Fruit fly (Drosophila melanogaster) whole organism, embryonic: ENCODE results near the gene CG7806.
A peak's percentile ranks its signal among the peaks of the same experiment; 100 is the strongest.

Source experiments
- Abd-B ChIP-seq: fragments of 200-800 bp; sonication (Bioruptor generic); optimal IDR thresholded peaks from 2 replicates; lab custom pipeline; 2018; ENCODE audit warnings: missing biosample characterization, mild to moderate bottlenecking, missing genetic modification characterization, moderate library complexity
- B-H2 ChIP-seq: fragments of 200-800 bp; sonication (Bioruptor generic); optimal IDR thresholded peaks from 2 replicates; lab custom pipeline; 2018; ENCODE audit warnings: missing biosample characterization, mild to moderate bottlenecking, missing genetic modification characterization
- CG10431 ChIP-seq: fragments of 200-800 bp; sonication (Bioruptor generic); optimal IDR thresholded peaks from 3 replicates; lab custom pipeline; 2018; ENCODE audit warnings: missing biosample characterization, mild to moderate bottlenecking, missing genetic modification characterization
- CG10565 ChIP-seq: fragments of 200-800 bp; sonication (Bioruptor generic); optimal IDR thresholded peaks from 3 replicates; lab custom pipeline; 2016; ENCODE audit warnings: missing biosample characterization, mild to moderate bottlenecking, missing genetic modification characterization
- CG10654 ChIP-seq: fragments of 200-800 bp; sonication (Bioruptor generic); optimal IDR thresholded peaks from 2 replicates; lab custom pipeline; 2016; ENCODE audit warnings: missing biosample characterization, missing genetic modification characterization
- CG10979 ChIP-seq: fragments of 200-800 bp; sonication (Bioruptor generic); optimal IDR thresholded peaks from 2 replicates; lab custom pipeline; 2018; ENCODE audit warnings: missing biosample characterization, mild to moderate bottlenecking, missing genetic modification characterization, moderate library complexity
- CG11247 ChIP-seq: fragments of 200-800 bp; sonication (Bioruptor generic); IDR thresholded peaks from 2 replicates; pipeline ENCODE4 v1.3.6; 2022; ENCODE audit warnings: missing biosample characterization, missing genetic modification characterization
- CG11504 ChIP-seq: fragments of 200-800 bp; sonication (Bioruptor generic); optimal IDR thresholded peaks from 3 replicates; lab custom pipeline; 2019; ENCODE audit warnings: missing biosample characterization, mild to moderate bottlenecking, missing genetic modification characterization, moderate library complexity
- CG11560 ChIP-seq: fragments of 200-800 bp; sonication (Bioruptor generic); IDR thresholded peaks from 3 replicates; pipeline ENCODE4 v1.3.6; 2022; ENCODE audit warnings: missing biosample characterization, missing genetic modification characterization
- CG12155 ChIP-seq: fragments of 200-800 bp; sonication (Bioruptor generic); optimal IDR thresholded peaks from 3 replicates; lab custom pipeline; 2016; ENCODE audit warnings: missing biosample characterization, missing genetic modification characterization
- CG12219 ChIP-seq: fragments of 200-800 bp; sonication (Bioruptor generic); optimal IDR thresholded peaks from 3 replicates; lab custom pipeline; 2018; ENCODE audit warnings: missing biosample characterization, mild to moderate bottlenecking, missing genetic modification characterization
- CG13775 ChIP-seq: fragments of 200-800 bp; sonication (Bioruptor generic); optimal IDR thresholded peaks from 3 replicates; lab custom pipeline; 2017; ENCODE audit warnings: missing biosample characterization, mild to moderate bottlenecking, missing genetic modification characterization
- CG14441 ChIP-seq: fragments of 200-800 bp; sonication (Bioruptor generic); IDR thresholded peaks from 2 replicates; pipeline ENCODE4 v1.3.6; 2022; ENCODE audit warnings: missing biosample characterization, missing genetic modification characterization
- CG16815 ChIP-seq: fragments of 200-800 bp; sonication (Bioruptor generic); optimal IDR thresholded peaks from 3 replicates; lab custom pipeline; 2017; ENCODE audit warnings: missing biosample characterization, mild to moderate bottlenecking, missing genetic modification characterization
- CG17359 ChIP-seq: fragments of 200-800 bp; sonication (Bioruptor generic); optimal IDR thresholded peaks from 3 replicates; lab custom pipeline; 2018; ENCODE audit warnings: missing biosample characterization, mild to moderate bottlenecking, missing genetic modification characterization, moderate library complexity
- CG18476 ChIP-seq: fragments of 200-800 bp; sonication (Bioruptor generic); optimal IDR thresholded peaks from 2 replicates; lab custom pipeline; 2016; ENCODE audit warnings: missing biosample characterization, mild to moderate bottlenecking, missing genetic modification characterization
- CG2199 ChIP-seq: fragments of 200-800 bp; sonication (Bioruptor generic); IDR thresholded peaks from 3 replicates; pipeline ENCODE4 v1.3.6; 2022; ENCODE audit warnings: missing biosample characterization, missing genetic modification characterization
- CG32532 ChIP-seq: fragments of 200-800 bp; sonication (Bioruptor generic); IDR thresholded peaks from 2 replicates; pipeline ENCODE4 v1.3.6; 2022; ENCODE audit warnings: missing biosample characterization, missing genetic modification characterization
- CG4360 ChIP-seq: fragments of 200-800 bp; sonication (Bioruptor generic); IDR thresholded peaks from 2 replicates; pipeline ENCODE4 v1.3.6; 2022; ENCODE audit warnings: missing biosample characterization, missing genetic modification characterization
- CG4854 ChIP-seq: fragments of 200-800 bp; sonication (Bioruptor generic); optimal IDR thresholded peaks from 2 replicates; lab custom pipeline; 2016; ENCODE audit warnings: missing biosample characterization, missing genetic modification characterization, inconsistent platforms
- CG7928 ChIP-seq: fragments of 200-800 bp; sonication (Bioruptor generic); optimal IDR thresholded peaks from 2 replicates; lab custom pipeline; 2017; ENCODE audit warnings: missing biosample characterization, mild to moderate bottlenecking, missing genetic modification characterization
- CG9215 ChIP-seq: fragments of 200-800 bp; sonication (Bioruptor generic); IDR thresholded peaks from 2 replicates; pipeline ENCODE4 v1.3.6; 2022; ENCODE audit warnings: missing biosample characterization, missing genetic modification characterization
- Drgx ChIP-seq: fragments of 200-800 bp; sonication (Bioruptor generic); IDR thresholded peaks from 2 replicates; pipeline ENCODE4 v1.3.6; 2022; ENCODE audit warnings: missing biosample characterization, missing genetic modification characterization
- Fer1 ChIP-seq: fragments of 200-800 bp; sonication (Bioruptor generic); optimal IDR thresholded peaks from 2 replicates; lab custom pipeline; 2017; ENCODE audit warnings: missing biosample characterization, mild to moderate bottlenecking, missing genetic modification characterization
- Fer3 ChIP-seq: fragments of 200-800 bp; sonication (Bioruptor generic); optimal IDR thresholded peaks from 2 replicates; lab custom pipeline; 2018; ENCODE audit warnings: missing biosample characterization, mild to moderate bottlenecking, missing genetic modification characterization, moderate library complexity
- MTF-1 ChIP-seq: fragments of 200-800 bp; sonication (Bioruptor generic); optimal IDR thresholded peaks from 2 replicates; lab custom pipeline; 2018; ENCODE audit warnings: missing biosample characterization, mild to moderate bottlenecking, missing genetic modification characterization, borderline replicate concordance
- Mes4 ChIP-seq: fragments of 200-800 bp; sonication (Bioruptor generic); optimal IDR thresholded peaks from 2 replicates; lab custom pipeline; 2016; ENCODE audit warnings: missing biosample characterization, missing genetic modification characterization
- NC2β ChIP-seq: fragments of 200-800 bp; sonication (Bioruptor generic); optimal IDR thresholded peaks from 2 replicates; lab custom pipeline; 2016; ENCODE audit warnings: missing biosample characterization, missing genetic modification characterization
- Nf-YC ChIP-seq: fragments of 200-800 bp; optimal IDR thresholded peaks from 3 replicates; lab custom pipeline; 2019; ENCODE audit warnings: missing biosample characterization, mild to moderate bottlenecking, missing genetic modification characterization, moderate library complexity
- Side ChIP-seq: fragments of 200-800 bp; sonication (Bioruptor generic); optimal IDR thresholded peaks from 2 replicates; lab custom pipeline; 2016; ENCODE audit warnings: missing biosample characterization, missing genetic modification characterization
- Trl ChIP-seq, 3 experiments: fragments of >200 bp in 2 of 3; fragments of 200-800 bp in 1 of 3; sonication (Bioruptor generic) in 1 of 3; optimal IDR thresholded peaks; 2 replicates in 1 of 3; 3 replicates in 2 of 3; lab custom pipeline; 2016 to 2017; ENCODE audit warnings: missing biosample characterization in 1 of 3, missing genetic modification characterization in 1 of 3
- ase ChIP-seq: fragments of 200-800 bp; sonication (Bioruptor generic); IDR thresholded peaks from 3 replicates; pipeline ENCODE4 v1.3.6; 2022; ENCODE audit warnings: missing biosample characterization, missing genetic modification characterization
- cas ChIP-seq: fragments of 200-800 bp; sonication (Bioruptor generic); IDR thresholded peaks from 2 replicates; pipeline ENCODE4 v1.3.6; 2022; ENCODE audit warnings: missing biosample characterization, missing genetic modification characterization
- cato ChIP-seq: fragments of 200-800 bp; sonication (Bioruptor generic); optimal IDR thresholded peaks from 2 replicates; lab custom pipeline; 2016; ENCODE audit warnings: missing biosample characterization, missing genetic modification characterization, borderline replicate concordance
- danr ChIP-seq: fragments of 200-800 bp; sonication (Bioruptor generic); IDR thresholded peaks from 2 replicates; pipeline ENCODE4 v1.3.6; 2022; ENCODE audit warnings: missing biosample characterization, missing genetic modification characterization
- fd102C ChIP-seq: fragments of 200-800 bp; sonication (Bioruptor generic); optimal IDR thresholded peaks from 2 replicates; lab custom pipeline; 2018; ENCODE audit warnings: missing biosample characterization, mild to moderate bottlenecking, missing genetic modification characterization, moderate library complexity
- fd64A ChIP-seq: fragments of 200-800 bp; sonication (Bioruptor generic); optimal IDR thresholded peaks from 3 replicates; lab custom pipeline; 2018; ENCODE audit warnings: missing biosample characterization, mild to moderate bottlenecking, missing genetic modification characterization
- jumu ChIP-seq: fragments of 200-800 bp; sonication (Bioruptor generic); optimal IDR thresholded peaks from 3 replicates; lab custom pipeline; 2016; ENCODE audit warnings: missing biosample characterization, missing genetic modification characterization
- pfk ChIP-seq: fragments of 200-800 bp; sonication (Bioruptor generic); optimal IDR thresholded peaks from 2 replicates; lab custom pipeline; 2018; ENCODE audit warnings: missing biosample characterization, mild to moderate bottlenecking, missing genetic modification characterization, moderate library complexity
- prd ChIP-seq, 3 experiments: fragments of >200 bp in 2 of 3; fragments of 200-800 bp in 1 of 3; sonication (Bioruptor generic) in 1 of 3; optimal IDR thresholded peaks in 2 of 3; IDR thresholded peaks in 1 of 3; 2 replicates in 2 of 3; 3 replicates in 1 of 3; pipeline versions ENCODE4 v1.3.6 to Lab custom; 2017 to 2022; ENCODE audit warnings: missing biosample characterization in 1 of 3, missing genetic modification characterization in 1 of 3
- scrt ChIP-seq: fragments of 200-800 bp; sonication (Bioruptor generic); optimal IDR thresholded peaks from 2 replicates; lab custom pipeline; 2018; ENCODE audit warnings: missing biosample characterization, mild to moderate bottlenecking, missing genetic modification characterization, moderate library complexity
- so ChIP-seq: fragments of 200-800 bp; sonication (Bioruptor generic); IDR thresholded peaks from 3 replicates; pipeline ENCODE4 v1.3.6; 2022; ENCODE audit warnings: missing biosample characterization, missing genetic modification characterization
- stc ChIP-seq: fragments of 200-800 bp; sonication (Bioruptor generic); IDR thresholded peaks from 2 replicates; pipeline ENCODE4 v1.3.6; 2022; ENCODE audit warnings: missing biosample characterization, missing genetic modification characterization
- stwl ChIP-seq: fragments of 200-800 bp; sonication (Bioruptor generic); optimal IDR thresholded peaks from 3 replicates; lab custom pipeline; 2018; ENCODE audit warnings: missing biosample characterization, mild to moderate bottlenecking, missing genetic modification characterization, moderate library complexity
- trh ChIP-seq: fragments of 200-800 bp; sonication (Bioruptor generic); optimal IDR thresholded peaks from 2 replicates; lab custom pipeline; 2016; ENCODE audit warnings: missing biosample characterization, missing genetic modification characterization
- wek ChIP-seq: fragments of 200-800 bp; sonication (Bioruptor generic); optimal IDR thresholded peaks from 3 replicates; lab custom pipeline; 2018; ENCODE audit warnings: missing biosample characterization, mild to moderate bottlenecking, missing genetic modification characterization, moderate library complexity
- z ChIP-seq: fragments of 200-800 bp; sonication (Bioruptor generic); IDR thresholded peaks from 3 replicates; pipeline ENCODE4 v1.3.6; 2022; ENCODE audit warnings: missing biosample characterization, missing genetic modification characterization
- zen ChIP-seq: fragments of 200-800 bp; sonication (Bioruptor generic); optimal IDR thresholded peaks from 3 replicates; lab custom pipeline; 2018; ENCODE audit warnings: missing biosample characterization, mild to moderate bottlenecking, missing genetic modification characterization, moderate library complexity

CG7806 gene

dm6 chr2L:8274958-8275584 lies 36.1 kb upstream of the CG7806 start (continued):
- TF ChIP-seq fd102C (peak; percentile 64), danr (GFP tag; lab: Robert Waterston, UW) (peak; percentile 33; the same call in 1 of the 2 replicates), pfk (no peak), CG11504 (peak; percentile 80), Mes4 (GFP tag; lab: Kevin White, UChicago) (no peak), CG7928 (no peak), scrt (GFP tag; lab: Kevin White, UChicago) (peak; percentile 8), CG4360 (GFP tag; lab: Robert Waterston, UW) (no peak), wek (GFP tag; lab: Kevin White, UChicago) (no peak), ase (GFP tag; lab: Robert Waterston, UW) (0 out of 3 replicates have a peak, but pooled peaks have one; percentile 25), prd (optimal IDR thresholded peaks at IDR 0.05; lab: Kevin White, UChicago) (no peak), prd (GFP tag; IDR thresholded peaks at IDR 0.05; lab: Robert Waterston, UW) (peak; percentile 89), B-H2 (GFP tag; lab: Kevin White, UChicago) (no peak), CG11247 (0 out of 2 replicates have a peak, but pooled peaks have one; percentile 33), stwl (tag; lab: Kevin White, UChicago) (peak; percentile 24), CG9215 (GFP tag; lab: Robert Waterston, UW) (no peak), CG12155 (GFP tag; lab: Kevin White, UChicago) (peak; percentile 12), CG2199 (GFP tag; lab: Robert Waterston, UW) (peak; percentile 56; the same call in 1 of the 3 replicates), stc (GFP tag; lab: Robert Waterston, UW) (peak; percentile 61; the same call in 1 of the 2 replicates), CG12219 (GFP tag; lab: Kevin White, UChicago) (peak; percentile 61), cas (GFP tag; lab: Robert Waterston, UW) (no peak), cato (no peak), Trl (optimal IDR thresholded peaks at IDR 0.05; lab: Kevin White, UChicago) (no peak), Trl (GFP tag; optimal IDR thresholded peaks at IDR 0.05; lab: Kevin White, UChicago) (no peak), CG14441 (peak; percentile 15; the same call in 1 of the 2 replicates), fd64A (GFP tag; lab: Kevin White, UChicago) (no peak), MTF-1 (GFP tag; lab: Kevin White, UChicago) (peak; percentile 27), CG10654 (GFP tag; lab: Kevin White, UChicago) (peak; percentile 26), CG17359 (peak; percentile 73), Fer1 (peak; percentile 38), Drgx (GFP tag; lab: Robert Waterston, UW) (peak; percentile 77), Fer3 (tag; lab: Kevin White, UChicago) (peak; percentile 54), NC2β (GFP tag; lab: Kevin White, UChicago) (peak; percentile 35), CG4854 (GFP tag; lab: Kevin White, UChicago) (no peak), Abd-B (GFP tag; lab: Kevin White, UChicago) (peak; percentile 23), jumu (GFP tag; lab: Kevin White, UChicago) (no peak), z (GFP tag; lab: Robert Waterston, UW) (peak; percentile 53; the same call in 1 of the 3 replicates), CG16815 (GFP tag; lab: Kevin White, UChicago) (peak; percentile 53), Side (GFP tag; lab: Kevin White, UChicago) (no peak), CG11560 (tag; lab: Robert Waterston, UW) (no peak), CG18476 (peak; percentile 31), trh (no peak), CG13775 (GFP tag; lab: Kevin White, UChicago) (peak; percentile 60), CG10979 (tag; lab: Kevin White, UChicago) (peak; percentile 85), CG10431 (GFP tag; lab: Kevin White, UChicago) (no peak), CG10565 (GFP tag; lab: Kevin White, UChicago) (no peak), CG32532 (GFP tag; lab: Robert Waterston, UW) (no peak), so (0 out of 3 replicates have a peak, but pooled peaks have one; percentile 70), Nf-YC (no peak), zen (tag; lab: Kevin White, UChicago) (peak; percentile 90)
